Fruit fly (Drosophila melanogaster) whole organism, embryonic: ENCODE results near the gene CG14805.

ENCODE experiments used
- Antp ChIP-seq: fragments of 200-800 bp; sonication (Bioruptor generic); optimal IDR thresholded peaks from 3 replicates; lab custom pipeline; 2016; ENCODE audit warnings: missing biosample characterization, missing genetic modification characterization
- Atf6 ChIP-seq: fragments of 200-800 bp; sonication (Bioruptor generic); IDR thresholded peaks from 2 replicates; pipeline ENCODE4 v1.3.6; 2022; ENCODE audit warnings: missing biosample characterization, missing genetic modification characterization
- B-H1 ChIP-seq: fragments of 200-800 bp; sonication (Bioruptor generic); IDR thresholded peaks from 3 replicates; pipeline ENCODE4 v1.3.6; 2022; ENCODE audit warnings: missing biosample characterization, missing genetic modification characterization
- BEAF-32 ChIP-seq: fragments of 200-800 bp; sonication (Bioruptor generic); optimal IDR thresholded peaks from 3 replicates; lab custom pipeline; 2017; ENCODE audit warnings: missing biosample characterization, missing genetic modification characterization, mild to moderate bottlenecking, moderate library complexity, missing genetic modification reagents
- CG10147 ChIP-seq: fragments of 200-800 bp; sonication (Bioruptor generic); optimal IDR thresholded peaks from 2 replicates; lab custom pipeline; 2019; ENCODE audit warnings: missing biosample characterization, mild to moderate bottlenecking, missing genetic modification characterization, moderate library complexity
- CG1024 ChIP-seq: fragments of 200-800 bp; sonication (Bioruptor generic); IDR thresholded peaks from 2 replicates; pipeline ENCODE4 v1.3.6; 2022; ENCODE audit warnings: missing biosample characterization, missing genetic modification characterization
- CG11085 ChIP-seq: fragments of 200-800 bp; sonication (Bioruptor generic); IDR thresholded peaks from 2 replicates; pipeline ENCODE4 v1.3.6; 2022; ENCODE audit warnings: missing biosample characterization, missing genetic modification characterization
- CG14667 ChIP-seq: fragments of 200-800 bp; sonication (Bioruptor generic); IDR thresholded peaks from 2 replicates; pipeline ENCODE4 v1.3.6; 2022; ENCODE audit warnings: missing biosample characterization, missing genetic modification characterization
- CG1603 ChIP-seq: fragments of 200-800 bp; sonication (Bioruptor generic); optimal IDR thresholded peaks from 2 replicates; lab custom pipeline; 2019; ENCODE audit warnings: missing biosample characterization, mild to moderate bottlenecking, missing genetic modification characterization, moderate library complexity
- CG18599 ChIP-seq: fragments of 200-800 bp; sonication (Bioruptor generic); optimal IDR thresholded peaks from 3 replicates; lab custom pipeline; 2017; ENCODE audit warnings: missing biosample characterization, missing genetic modification characterization, mild to moderate bottlenecking, moderate library complexity, missing genetic modification reagents
- CG2202 ChIP-seq: fragments of 200-800 bp; sonication (Bioruptor generic); optimal IDR thresholded peaks from 2 replicates; lab custom pipeline; 2018; ENCODE audit warnings: missing biosample characterization, mild to moderate bottlenecking, missing genetic modification characterization
- CG30020 ChIP-seq: fragments of 200-800 bp; optimal IDR thresholded peaks from 2 replicates; lab custom pipeline; 2019; ENCODE audit warnings: missing biosample characterization, mild to moderate bottlenecking, missing genetic modification characterization, moderate library complexity
- CG3065 ChIP-seq: fragments of 200-800 bp; sonication (Bioruptor generic); optimal IDR thresholded peaks from 2 replicates; lab custom pipeline; 2016; ENCODE audit warnings: missing biosample characterization, missing genetic modification characterization
- CG34376 ChIP-seq: fragments of 200-800 bp; sonication (Bioruptor generic); optimal IDR thresholded peaks from 2 replicates; lab custom pipeline; 2018; ENCODE audit warnings: missing biosample characterization, mild to moderate bottlenecking, missing genetic modification characterization
- CG3995 ChIP-seq: fragments of 200-800 bp; sonication (Bioruptor generic); optimal IDR thresholded peaks from 3 replicates; lab custom pipeline; 2016; ENCODE audit warnings: missing biosample characterization, missing genetic modification characterization
- CG4730 ChIP-seq: fragments of 200-800 bp; sonication (Bioruptor generic); IDR thresholded peaks from 2 replicates; pipeline ENCODE4 v1.3.6; 2022; ENCODE audit warnings: missing biosample characterization, missing genetic modification characterization
- CG6813 ChIP-seq: fragments of 200-800 bp; sonication (Bioruptor generic); optimal IDR thresholded peaks from 2 replicates; lab custom pipeline; 2017; ENCODE audit warnings: missing biosample characterization, missing genetic modification characterization, mild to moderate bottlenecking, moderate library complexity, missing genetic modification reagents
- CG8765 ChIP-seq: fragments of 200-800 bp; sonication (Bioruptor generic); IDR thresholded peaks from 2 replicates; pipeline ENCODE4 v1.3.6; 2022; ENCODE audit warnings: missing biosample characterization, missing genetic modification characterization
- CG9727 ChIP-seq: fragments of 200-800 bp; sonication (Bioruptor generic); optimal IDR thresholded peaks from 3 replicates; lab custom pipeline; 2017; ENCODE audit warnings: missing biosample characterization, mild to moderate bottlenecking, missing genetic modification characterization
- Dll ChIP-seq: fragments of 200-800 bp; sonication (Bioruptor generic); IDR thresholded peaks from 4 replicates; pipeline ENCODE4 v1.3.6; 2022; ENCODE audit warnings: missing biosample characterization, missing genetic modification characterization; ENCODE audit not compliant: partially characterized antibody
- Gsc ChIP-seq: fragments of 200-800 bp; sonication (Bioruptor generic); IDR thresholded peaks from 2 replicates; pipeline ENCODE4 v1.3.6; 2022; ENCODE audit warnings: missing biosample characterization, missing genetic modification characterization
- HLH4C ChIP-seq: fragments of 200-800 bp; sonication (Bioruptor generic); IDR thresholded peaks from 3 replicates; pipeline ENCODE4 v1.3.6; 2022; ENCODE audit warnings: missing biosample characterization, missing genetic modification characterization; ENCODE audit not compliant: partially characterized antibody
- HLHmδ ChIP-seq: fragments of 200-800 bp; sonication (Bioruptor generic); optimal IDR thresholded peaks from 2 replicates; lab custom pipeline; 2018; ENCODE audit warnings: missing biosample characterization, mild to moderate bottlenecking, missing genetic modification characterization, moderate library complexity
- Hr78 ChIP-seq, 2 experiments: fragments of 200-800 bp in 1 of 2; fragments of >200 bp in 1 of 2; sonication (Bioruptor generic) in 1 of 2; optimal IDR thresholded peaks; 2 replicates each; lab custom pipeline; 2017 to 2019; ENCODE audit warnings: missing biosample characterization in 2 of 2, missing genetic modification characterization in 2 of 2, mild to moderate bottlenecking in 1 of 2, moderate library complexity in 1 of 2
- Sin3A ChIP-seq: fragments of >200 bp; optimal IDR thresholded peaks from 2 replicates; lab custom pipeline; 2018
- ase ChIP-seq: fragments of 200-800 bp; sonication (Bioruptor generic); IDR thresholded peaks from 3 replicates; pipeline ENCODE4 v1.3.6; 2022; ENCODE audit warnings: missing biosample characterization, missing genetic modification characterization
- bbx ChIP-seq: fragments of 200-800 bp; sonication (Bioruptor generic); IDR thresholded peaks from 2 replicates; pipeline ENCODE4 v1.3.6; 2022; ENCODE audit warnings: missing biosample characterization, missing genetic modification characterization; ENCODE audit not compliant: partially characterized antibody
- bcd ChIP-seq: fragments of 200-800 bp; sonication (Bioruptor generic); optimal IDR thresholded peaks from 2 replicates; lab custom pipeline; 2017; ENCODE audit warnings: missing biosample characterization, mild to moderate bottlenecking, missing genetic modification characterization
- dimm ChIP-seq: fragments of 200-800 bp; sonication (Bioruptor generic); IDR thresholded peaks from 2 replicates; pipeline ENCODE4 v1.3.6; 2022; ENCODE audit warnings: missing biosample characterization, missing genetic modification characterization
- en ChIP-seq: fragments of 200-800 bp; sonication (Bioruptor generic); optimal IDR thresholded peaks from 2 replicates; lab custom pipeline; 2016; ENCODE audit warnings: missing biosample characterization, missing genetic modification characterization
- eyg ChIP-seq: fragments of 200-800 bp; sonication (Bioruptor generic); optimal IDR thresholded peaks from 3 replicates; lab custom pipeline; 2016; ENCODE audit warnings: missing biosample characterization, missing genetic modification characterization
- gcm ChIP-seq: fragments of 200-800 bp; sonication (Bioruptor generic); optimal IDR thresholded peaks from 2 replicates; lab custom pipeline; 2019; ENCODE audit warnings: missing biosample characterization, mild to moderate bottlenecking, missing genetic modification characterization, moderate library complexity
- grn ChIP-seq: fragments of 200-800 bp; sonication (Bioruptor generic); optimal IDR thresholded peaks from 3 replicates; lab custom pipeline; 2017; ENCODE audit warnings: missing biosample characterization, missing genetic modification characterization
- jigr1 ChIP-seq: fragments of 200-800 bp; sonication (Bioruptor generic); IDR thresholded peaks from 3 replicates; pipeline ENCODE4 v1.3.6; 2022; ENCODE audit warnings: missing biosample characterization, missing genetic modification characterization
- lbe ChIP-seq: fragments of 200-800 bp; sonication (Bioruptor generic); optimal IDR thresholded peaks from 2 replicates; lab custom pipeline; 2016; ENCODE audit warnings: missing biosample characterization, mild to moderate bottlenecking, missing genetic modification characterization
- onecut ChIP-seq: fragments of 200-800 bp; sonication (Bioruptor generic); IDR thresholded peaks from 2 replicates; pipeline ENCODE4 v1.3.6; 2022; ENCODE audit warnings: missing biosample characterization, missing genetic modification characterization
- pho ChIP-seq: fragments of 200-800 bp; sonication (Bioruptor generic); optimal IDR thresholded peaks from 2 replicates; lab custom pipeline; 2016; ENCODE audit warnings: missing biosample characterization, missing genetic modification characterization
- row ChIP-seq: fragments of 200-800 bp; sonication (Bioruptor generic); IDR thresholded peaks from 3 replicates; pipeline ENCODE4 v1.3.6; 2022; ENCODE audit warnings: missing biosample characterization, missing genetic modification characterization
- salm ChIP-seq: fragments of 200-800 bp; sonication (Bioruptor generic); optimal IDR thresholded peaks from 2 replicates; lab custom pipeline; 2018; ENCODE audit warnings: missing biosample characterization, mild to moderate bottlenecking, missing genetic modification characterization
- scrt ChIP-seq: fragments of 200-800 bp; sonication (Bioruptor generic); optimal IDR thresholded peaks from 2 replicates; lab custom pipeline; 2018; ENCODE audit warnings: missing biosample characterization, mild to moderate bottlenecking, missing genetic modification characterization, moderate library complexity
- sens ChIP-seq: fragments of 200-800 bp; sonication (Bioruptor generic); peaks from one replicate; lab custom pipeline; 2016; ENCODE audit warnings: missing biosample characterization, missing genetic modification characterization
- seq ChIP-seq: fragments of 200-800 bp; sonication (Bioruptor generic); IDR thresholded peaks from 2 replicates; pipeline ENCODE4 v1.3.6; 2022; ENCODE audit warnings: missing biosample characterization, missing genetic modification characterization
- stc ChIP-seq: fragments of 200-800 bp; sonication (Bioruptor generic); IDR thresholded peaks from 2 replicates; pipeline ENCODE4 v1.3.6; 2022; ENCODE audit warnings: missing biosample characterization, missing genetic modification characterization
- sug ChIP-seq: fragments of 200-800 bp; optimal IDR thresholded peaks from 2 replicates; lab custom pipeline; 2019; ENCODE audit warnings: missing biosample characterization, mild to moderate bottlenecking, missing genetic modification characterization, moderate library complexity
- tio ChIP-seq: fragments of 200-800 bp; sonication (Bioruptor generic); optimal IDR thresholded peaks from 2 replicates; lab custom pipeline; 2017; ENCODE audit warnings: missing biosample characterization, missing genetic modification characterization, inconsistent platforms
- tll ChIP-seq, 2 experiments: fragments of 200-800 bp in 1 of 2; fragments of >200 bp in 1 of 2; sonication (Bioruptor generic) in 1 of 2; optimal IDR thresholded peaks; 2 replicates each; lab custom pipeline; 2017 to 2019; ENCODE audit warnings: missing biosample characterization in 2 of 2, missing genetic modification characterization in 2 of 2, mild to moderate bottlenecking in 1 of 2, moderate library complexity in 1 of 2
- tup ChIP-seq: fragments of 200-800 bp; sonication (Bioruptor generic); optimal IDR thresholded peaks from 2 replicates; lab custom pipeline; 2016; ENCODE audit warnings: missing biosample characterization, mild to moderate bottlenecking, missing genetic modification characterization, moderate library complexity
- unpg ChIP-seq: fragments of 200-800 bp; sonication (Bioruptor generic); optimal IDR thresholded peaks from 3 replicates; lab custom pipeline; 2018; ENCODE audit warnings: missing biosample characterization, mild to moderate bottlenecking, missing genetic modification characterization, moderate library complexity
- wor ChIP-seq: fragments of 200-800 bp; sonication (Bioruptor generic); IDR thresholded peaks from 2 replicates; pipeline ENCODE4 v1.3.6; 2022; ENCODE audit warnings: missing biosample characterization, missing genetic modification characterization

The CG14805 gene

dm6 chrX:1848624-1849198, 28.4 kb upstream of the CG14805 start (continued):
- TF ChIP-seq salm (tag; lab: Kevin White, UChicago) (no peak), CG18599 (GFP tag; lab: Kevin White, UChicago) (peak; percentile 46), Antp (no peak), sens (GFP tag; lab: Kevin White, UChicago) (peak; percentile 32), ase (GFP tag; lab: Robert Waterston, UW) (no peak), row (0 out of 3 replicates have a peak, but pooled peaks have one; percentile 22), dimm (GFP tag; lab: Robert Waterston, UW) (no peak), bbx (GFP tag; lab: Robert Waterston, UW) (no peak), CG1024 (GFP tag; lab: Robert Waterston, UW) (no peak), scrt (GFP tag; lab: Kevin White, UChicago) (no peak), jigr1 (GFP tag; lab: Robert Waterston, UW) (no peak), grn (GFP tag; lab: Kevin White, UChicago) (peak; percentile 39), Atf6 (GFP tag; lab: Robert Waterston, UW) (no peak), CG6813 (GFP tag; lab: Kevin White, UChicago) (no peak)
- TF ChIP-seq, all 482 proteins: peak for 21

- TF ChIP-seq CG8765 (GFP tag; lab: Robert Waterston, UW), result no peak
- TF ChIP-seq tll (GFP tag; optimal IDR thresholded peaks at IDR 0.05; lab: Kevin White, UChicago), result no peak
- peak; percentile 22 for TF ChIP-seq lbe (GFP tag; lab: Kevin White, UChicago)
- peak in 1 of 2 experiments; percentile 58 for TF ChIP-seq Hr78 (GFP tag; optimal IDR thresholded peaks at IDR 0.05; lab: Kevin White, UChicago)
- peak; percentile 58; the same call in 1 of the 2 replicates for TF ChIP-seq CG14667
- TF ChIP-seq HLHmδ (GFP tag; lab: Kevin White, UChicago), result no peak
- TF ChIP-seq tup, result peak; percentile 70
- peak; percentile 92 for TF ChIP-seq CG9727
- peak; percentile 86 for TF ChIP-seq bcd
- peak; percentile 83 for TF ChIP-seq pho
- no peak for TF ChIP-seq HLH4C (GFP tag; lab: Robert Waterston, UW)
- no peak for TF ChIP-seq Gsc
- peak; percentile 91 for TF ChIP-seq unpg
- no peak for TF ChIP-seq Dll (GFP tag; lab: Robert Waterston, UW)
- TF ChIP-seq wor (GFP tag; lab: Robert Waterston, UW), result peak; percentile 43
- TF ChIP-seq CG4730 (GFP tag; lab: Robert Waterston, UW), result peak; percentile 49
- TF ChIP-seq sug (tag; lab: Kevin White, UChicago), result peak; percentile 94
- TF ChIP-seq onecut (GFP tag; lab: Robert Waterston, UW), result peak; percentile 49; the same call in 1 of the 2 replicates
- TF ChIP-seq CG3065 (GFP tag; lab: Kevin White, UChicago), result peak; percentile 5
- peak; percentile 67; the same call in 1 of the 2 replicates for TF ChIP-seq stc (GFP tag; lab: Robert Waterston, UW)
- peak; percentile 44 for TF ChIP-seq eyg (GFP tag; lab: Kevin White, UChicago)
- no peak for TF ChIP-seq BEAF-32
- TF ChIP-seq CG10147, result peak; percentile 89
- TF ChIP-seq CG3995 (GFP tag; lab: Kevin White, UChicago), result peak; percentile 54
- peak; percentile 81 for TF ChIP-seq tio
- TF ChIP-seq gcm (GFP tag; lab: Kevin White, UChicago), result peak; percentile 70
- TF ChIP-seq CG1603, result peak; percentile 80
- TF ChIP-seq CG30020, result peak; percentile 20
- peak; percentile 48 for TF ChIP-seq en (GFP tag; lab: Kevin White, UChicago)
- peak; percentile 92 for TF ChIP-seq CG34376 (GFP tag; lab: Kevin White, UChicago)
- peak; percentile 31; the same call in 1 of the 3 replicates for TF ChIP-seq B-H1 (GFP tag; lab: Robert Waterston, UW)
- TF ChIP-seq CG11085 (GFP tag; lab: Robert Waterston, UW), result no peak; the same call in 1 of the 2 replicates
- peak; percentile 45 for TF ChIP-seq CG2202
- peak; percentile 82 for TF ChIP-seq seq
- TF ChIP-seq Sin3A, result no peak
Measured at dm6 chrX:1849914-1850313, 27.2 kb upstream of the CG14805 start.
